Worm (Caenorhabditis elegans) whole organism, young adult: ENCODE measurements around the gene Y73C8C.12.
A peak's percentile ranks its signal among the peaks of the same experiment; 100 is the strongest.

Experiments
- B0035.1 ChIP-seq: sonication (generic microtip); optimal IDR thresholded peaks from 2 replicates; lab custom pipeline; 2016; ENCODE audit warnings: missing genetic modification characterization, mild to moderate bottlenecking, missing compliant biosample characterization, missing genotype, missing genetic modification reagents
- B0336.3 ChIP-seq: fragments of 200-800 bp; sonication (Bioruptor generic); IDR thresholded peaks from 2 replicates; pipeline ENCODE4 v1.3.6; 2022; ENCODE audit warnings: missing genetic modification characterization, missing compliant biosample characterization
- F10E7.11 ChIP-seq: sonication (generic microtip); optimal IDR thresholded peaks from 2 replicates; lab custom pipeline; 2017; ENCODE audit warnings: mild to moderate bottlenecking, missing genetic modification characterization, moderate library complexity, missing compliant biosample characterization
- F22D6.2 ChIP-seq: sonication (generic microtip); optimal IDR thresholded peaks from 2 replicates; lab custom pipeline; 2016; ENCODE audit warnings: mild to moderate bottlenecking, missing genetic modification characterization, missing compliant biosample characterization
- F37B4.10 ChIP-seq: fragments of 200-800 bp; sonication (Bioruptor generic); IDR thresholded peaks from 2 replicates; pipeline ENCODE4 v1.3.6; 2022; ENCODE audit warnings: missing genetic modification characterization, missing compliant biosample characterization
- F52B5.7 ChIP-seq: sonication (generic microtip); optimal IDR thresholded peaks from 2 replicates; lab custom pipeline; 2016; ENCODE audit warnings: mild to moderate bottlenecking, missing genetic modification characterization, missing compliant biosample characterization
- K11D2.4 ChIP-seq: fragments of 200-800 bp; sonication (Bioruptor generic); IDR thresholded peaks from 2 replicates; pipeline ENCODE4 v1.3.6; 2022; ENCODE audit warnings: missing genetic modification reagents, missing genetic modification characterization, missing compliant biosample characterization
- K12H6.12 ChIP-seq: fragments of 200-800 bp; sonication (Bioruptor generic); optimal IDR thresholded peaks from 2 replicates; lab custom pipeline; 2018; ENCODE audit warnings: mild to moderate bottlenecking, missing genetic modification characterization, missing compliant biosample characterization
- Y53G8AR.9 ChIP-seq: fragments of 200-800 bp; sonication (Bioruptor generic); conservative IDR thresholded peaks from 2 replicates; pipeline ENCODE4 v1.3.6; 2022; ENCODE audit warnings: missing genetic modification reagents, missing genetic modification characterization, missing compliant biosample characterization
- Y67H2A.10 ChIP-seq: fragments of 200-800 bp; sonication (Bioruptor generic); conservative IDR thresholded peaks from 2 replicates; pipeline ENCODE4 v1.3.6; 2022; ENCODE audit warnings: missing genetic modification reagents, missing genetic modification characterization, missing compliant biosample characterization
- Y95B8A.8 ChIP-seq: fragments of 200-800 bp; sonication (Bioruptor generic); IDR thresholded peaks from 2 replicates; pipeline ENCODE4 v1.3.6; 2022; ENCODE audit warnings: missing genetic modification reagents, missing genetic modification characterization, missing compliant biosample characterization
- akir-1 ChIP-seq: fragments of 200-800 bp; sonication (Bioruptor generic); optimal IDR thresholded peaks from 2 replicates; lab custom pipeline; 2018; ENCODE audit warnings: mild to moderate bottlenecking, missing genetic modification characterization, moderate library complexity, missing compliant biosample characterization
- athp-1 ChIP-seq: sonication (generic microtip); optimal IDR thresholded peaks from 2 replicates; lab custom pipeline; 2017; ENCODE audit warnings: mild to moderate bottlenecking, missing genetic modification characterization, missing compliant biosample characterization
- attf-5 ChIP-seq: fragments of 200-800 bp; sonication (Bioruptor generic); optimal IDR thresholded peaks from 2 replicates; lab custom pipeline; 2018; ENCODE audit warnings: mild to moderate bottlenecking, missing genetic modification characterization, missing compliant biosample characterization
- attf-6 ChIP-seq: fragments of 200-800 bp; sonication (Bioruptor generic); IDR thresholded peaks from 2 replicates; pipeline ENCODE4 v1.3.6; 2022; ENCODE audit warnings: missing genetic modification reagents, missing genetic modification characterization, missing compliant biosample characterization
- cebp-1 ChIP-seq, 2 experiments: fragments of 200-800 bp in 1 of 2; sonication (Bioruptor generic) in 1 of 2; sonication (generic microtip) in 1 of 2; IDR thresholded peaks in 1 of 2; optimal IDR thresholded peaks in 1 of 2; 2 replicates each; pipeline versions ENCODE4 v1.3.6 to Lab custom; 2017 to 2022; ENCODE audit warnings: missing compliant biosample characterization in 2 of 2, missing genetic modification characterization in 2 of 2, mild to moderate bottlenecking in 1 of 2, missing genetic modification reagents in 1 of 2, moderate library complexity in 1 of 2
- ceh-58 ChIP-seq: fragments of 200-800 bp; sonication (Bioruptor generic); IDR thresholded peaks from 2 replicates; pipeline ENCODE4 v1.3.6; 2022; ENCODE audit warnings: missing genetic modification characterization, missing compliant biosample characterization
- ceh-79 ChIP-seq: sonication (generic microtip); optimal IDR thresholded peaks from 2 replicates; lab custom pipeline; 2017; ENCODE audit warnings: mild to moderate bottlenecking, missing genetic modification characterization, missing compliant biosample characterization
- chd-7 ChIP-seq: sonication (generic microtip); optimal IDR thresholded peaks from 2 replicates; lab custom pipeline; 2016; ENCODE audit warnings: mild to moderate bottlenecking, missing genetic modification characterization, moderate library complexity, missing compliant biosample characterization
- die-1 ChIP-seq: sonication (generic microtip); optimal IDR thresholded peaks from 2 replicates; lab custom pipeline; 2016; ENCODE audit warnings: missing genotype, mild to moderate bottlenecking, missing genetic modification characterization, missing compliant biosample characterization
- dox-1 ChIP-seq: fragments of 200-800 bp; sonication (Bioruptor generic); IDR thresholded peaks from 2 replicates; pipeline ENCODE4 v1.3.6; 2022; ENCODE audit warnings: missing genetic modification reagents, missing genetic modification characterization, missing compliant biosample characterization
- dpl-1 ChIP-seq: fragments of 150-350 bp; optimal IDR thresholded peaks from 2 replicates; lab custom pipeline; 2014; ENCODE audit warnings: missing biosample characterization, missing genetic modification reagents, missing genetic modification characterization
- egrh-3 ChIP-seq: fragments of 200-800 bp; sonication (Bioruptor generic); IDR thresholded peaks from 2 replicates; pipeline ENCODE4 v1.3.6; 2022; ENCODE audit warnings: missing genetic modification reagents, missing genetic modification characterization, missing compliant biosample characterization
- fkh-3 ChIP-seq: sonication (generic microtip); optimal IDR thresholded peaks from 2 replicates; lab custom pipeline; 2016; ENCODE audit warnings: mild to moderate bottlenecking, missing genetic modification characterization, missing compliant biosample characterization
- him-1 ChIP-seq: sonication (generic microtip); optimal IDR thresholded peaks from 2 replicates; lab custom pipeline; 2016; ENCODE audit warnings: missing genotype, missing genetic modification reagents, missing genetic modification characterization, missing compliant biosample characterization
- hlh-12 ChIP-seq: sonication (generic microtip); optimal IDR thresholded peaks from 2 replicates; lab custom pipeline; 2016; ENCODE audit warnings: missing genetic modification characterization, missing compliant biosample characterization
- hlh-26 ChIP-seq: fragments of 200-800 bp; sonication (Bioruptor generic); conservative IDR thresholded peaks from 2 replicates; pipeline ENCODE4 v1.3.6; 2022; ENCODE audit warnings: missing genetic modification reagents, missing genetic modification characterization, missing compliant biosample characterization
- hrde-1 ChIP-seq: sonication (generic microtip); optimal IDR thresholded peaks from 2 replicates; lab custom pipeline; 2016; ENCODE audit warnings: missing genetic modification characterization, mild to moderate bottlenecking, missing compliant biosample characterization, moderate library complexity, missing genotype, missing genetic modification reagents, borderline replicate concordance
- lin-26 ChIP-seq: fragments of 200-800 bp; sonication (Bioruptor generic); IDR thresholded peaks from 2 replicates; pipeline ENCODE4 v1.3.6; 2022; ENCODE audit warnings: missing genetic modification reagents, missing genetic modification characterization, missing compliant biosample characterization
- lir-1 ChIP-seq: fragments of 200-800 bp; sonication (Bioruptor generic); conservative IDR thresholded peaks from 2 replicates; pipeline ENCODE4 v1.3.6; 2022; ENCODE audit warnings: missing genetic modification reagents, missing genetic modification characterization, missing compliant biosample characterization
- lsl-1 ChIP-seq: fragments of 200-800 bp; sonication (Bioruptor generic); optimal IDR thresholded peaks from 2 replicates; lab custom pipeline; 2018; ENCODE audit warnings: mild to moderate bottlenecking, missing genetic modification characterization, moderate library complexity, missing compliant biosample characterization
- madf-3 ChIP-seq: fragments of 200-800 bp; sonication (Bioruptor generic); IDR thresholded peaks from 2 replicates; pipeline ENCODE4 v1.3.6; 2022; ENCODE audit warnings: missing genetic modification reagents, missing genetic modification characterization, missing compliant biosample characterization
- mcd-1 ChIP-seq: fragments of 200-800 bp; sonication (Bioruptor generic); IDR thresholded peaks from 2 replicates; pipeline ENCODE4 v1.3.6; 2022; ENCODE audit warnings: missing genetic modification reagents, missing genetic modification characterization, missing compliant biosample characterization
- mes-4 ChIP-seq: sonication (generic microtip); optimal IDR thresholded peaks from 2 replicates; lab custom pipeline; 2016; ENCODE audit warnings: missing genotype, missing genetic modification characterization, missing compliant biosample characterization
- nfya-1 ChIP-seq: sonication (generic microtip); optimal IDR thresholded peaks from 2 replicates; lab custom pipeline; 2017; ENCODE audit warnings: antibody characterized with exemption, missing compliant biosample characterization, missing genetic modification characterization, borderline replicate concordance; ENCODE audit not compliant: insufficient read depth
- nfya-2 ChIP-seq: fragments of 200-800 bp; sonication (Bioruptor generic); IDR thresholded peaks from 2 replicates; pipeline ENCODE4 v1.3.6; 2022; ENCODE audit warnings: missing genetic modification reagents, missing genetic modification characterization, missing compliant biosample characterization
- nhr-179 ChIP-seq: sonication (generic microtip); optimal IDR thresholded peaks from 2 replicates; lab custom pipeline; 2016; ENCODE audit warnings: mild to moderate bottlenecking, missing genetic modification characterization, missing compliant biosample characterization
- nhr-80 ChIP-seq: sonication (generic microtip); optimal IDR thresholded peaks from 2 replicates; lab custom pipeline; 2016; ENCODE audit warnings: missing genetic modification characterization, missing compliant biosample characterization
- repo-1 ChIP-seq: sonication (generic microtip); optimal IDR thresholded peaks from 2 replicates; lab custom pipeline; 2017; ENCODE audit warnings: mild to moderate bottlenecking, missing genetic modification characterization, missing compliant biosample characterization
- sdz-38 ChIP-seq: sonication (generic microtip); optimal IDR thresholded peaks from 2 replicates; lab custom pipeline; 2016; ENCODE audit warnings: missing genotype, missing genetic modification characterization, missing compliant biosample characterization
- snpc-3.4 ChIP-seq: sonication (generic microtip); optimal IDR thresholded peaks from 2 replicates; lab custom pipeline; 2017; ENCODE audit warnings: missing genetic modification characterization, mild to moderate bottlenecking, missing compliant biosample characterization, antibody characterized with exemption, moderate library complexity, missing genotype, missing genetic modification reagents
- unc-130 ChIP-seq: sonication (generic microtip); optimal IDR thresholded peaks from 2 replicates; lab custom pipeline; 2016; ENCODE audit warnings: missing genetic modification reagents, missing genetic modification characterization, missing compliant biosample characterization
- unc-62 ChIP-seq: fragments of 150-350 bp; optimal IDR thresholded peaks from 2 replicates; lab custom pipeline; 2014; ENCODE audit warnings: missing biosample characterization, missing genetic modification reagents, missing genetic modification characterization
- xnd-1 ChIP-seq: sonication (generic microtip); optimal IDR thresholded peaks from 2 replicates; lab custom pipeline; 2016; ENCODE audit warnings: missing genotype, missing genetic modification reagents, missing genetic modification characterization, missing compliant biosample characterization
- zfh-2 ChIP-seq: fragments of 200-800 bp; sonication (Bioruptor generic); conservative IDR thresholded peaks from 2 replicates; pipeline ENCODE4 v1.3.6; 2022; ENCODE audit warnings: missing genetic modification reagents, missing genetic modification characterization, missing compliant biosample characterization
- ztf-25 ChIP-seq: fragments of 200-800 bp; sonication (Bioruptor generic); IDR thresholded peaks from 2 replicates; pipeline ENCODE4 v1.3.6; 2022; ENCODE audit warnings: missing genetic modification reagents, missing genetic modification characterization, missing compliant biosample characterization
- ztf-6 ChIP-seq: fragments of 200-800 bp; sonication (Bioruptor generic); IDR thresholded peaks from 2 replicates; pipeline ENCODE4 v1.3.6; 2022; ENCODE audit warnings: missing genetic modification reagents, missing genetic modification characterization, missing compliant biosample characterization

Y73C8C.12 gene

ce11 chrV:3127670-3128069 is 2.7 kb downstream of the Y73C8C.12 start, which contains the start of gene Y73C8C.10:
Gene Y73C8C.10 (minus strand): TSS chrV:3127770.
- TF ChIP-seq F37B4.10 (GFP tag; lab: Robert Waterston, UW) (no peak), lsl-1 (GFP tag; lab: Kevin White, UChicago) (no peak), dpl-1 (GFP tag; lab: Kevin White, UChicago) (no peak), akir-1 (GFP tag; lab: Kevin White, UChicago) (no peak), hrde-1 (tag; lab: Kevin White, UChicago) (no peak), mcd-1 (GFP tag; lab: Robert Waterston, UW) (no peak), lir-1 (GFP tag; lab: Robert Waterston, UW) (no peak), cebp-1 (GFP tag; IDR thresholded peaks at IDR 0.05; lab: Robert Waterston, UW) (no peak), cebp-1 (tag; optimal IDR thresholded peaks at IDR 0.05; lab: Kevin White, UChicago) (no peak), nfya-1 (no peak), sdz-38 (tag; lab: Kevin White, UChicago) (no peak), K12H6.12 (tag; lab: Kevin White, UChicago) (no peak), xnd-1 (tag; lab: Kevin White, UChicago) (no peak)

- TF ChIP-seq hlh-12: no peak
- no peak for TF ChIP-seq nfya-2
- no peak for TF ChIP-seq mes-4 (tag; lab: Kevin White, UChicago)
- TF ChIP-seq fkh-3 (tag; lab: Kevin White, UChicago): no peak
- TF ChIP-seq unc-62: no peak
Measured at ce11 chrV:3128803-3129202, 3.8 kb downstream of the Y73C8C.12 start, which contains the start of gene tat-6. Gene tat-6 (plus strand): TSS chrV:3129103.

ce11 chrV:3132116-3132515 is 7.1 kb downstream of the Y73C8C.12 start:
- TF ChIP-seq die-1 (tag; lab: Kevin White, UChicago): no peak
- TF ChIP-seq zfh-2: peak; percentile 97
- no peak for TF ChIP-seq snpc-3.4 (tag; lab: Kevin White, UChicago)
- TF ChIP-seq lin-26 (GFP tag; lab: Robert Waterston, UW): 0 out of 2 replicates have a peak, but pooled peaks have one; percentile 47
- no peak for TF ChIP-seq B0336.3 (GFP tag; lab: Robert Waterston, UW)
- no peak for TF ChIP-seq ztf-25 (GFP tag; lab: Robert Waterston, UW)
- TF ChIP-seq attf-5 (GFP tag; lab: Kevin White, UChicago): no peak
- TF ChIP-seq repo-1 (tag; lab: Kevin White, UChicago): no peak
- peak; percentile 13; the same call in 1 of the 2 replicates for TF ChIP-seq dox-1 (GFP tag; lab: Robert Waterston, UW)
- no peak for TF ChIP-seq attf-6 (GFP tag; lab: Robert Waterston, UW)
- no peak for TF ChIP-seq madf-3 (GFP tag; lab: Robert Waterston, UW)
- no peak for TF ChIP-seq F22D6.2 (tag; lab: Kevin White, UChicago)
- no peak for TF ChIP-seq B0035.1 (tag; lab: Kevin White, UChicago)
- TF ChIP-seq athp-1 (tag; lab: Kevin White, UChicago): no peak
- TF ChIP-seq Y67H2A.10 (GFP tag; lab: Robert Waterston, UW): no peak
- peak; percentile 38 for TF ChIP-seq F10E7.11 (tag; lab: Kevin White, UChicago)
- TF ChIP-seq ceh-58 (GFP tag; lab: Robert Waterston, UW): no peak
- TF ChIP-seq Y53G8AR.9 (GFP tag; lab: Robert Waterston, UW): no peak
- no peak for TF ChIP-seq hlh-26
- no peak for TF ChIP-seq ztf-6 (GFP tag; lab: Robert Waterston, UW)
- no peak for TF ChIP-seq Y95B8A.8 (GFP tag; lab: Robert Waterston, UW)
- no peak for TF ChIP-seq unc-62
- no peak for TF ChIP-seq unc-130
- TF ChIP-seq F52B5.7: no peak
- no peak for TF ChIP-seq ceh-79 (tag; lab: Kevin White, UChicago)
- no peak for TF ChIP-seq xnd-1 (tag; lab: Kevin White, UChicago)
- no peak for TF ChIP-seq nhr-179
- TF ChIP-seq K11D2.4 (GFP tag; lab: Robert Waterston, UW): no peak
- TF ChIP-seq nhr-80: no peak
- TF ChIP-seq him-1 (tag; lab: Kevin White, UChicago): no peak
- TF ChIP-seq egrh-3 (GFP tag; lab: Robert Waterston, UW): peak; percentile 98
- no peak for TF ChIP-seq chd-7 (tag; lab: Kevin White, UChicago)
